Worm (Caenorhabditis elegans) whole organism, mixed stage, embryonic: Measurements from ENCODE around the gene dkc-1.

ENCODE experiments used
- ceh-43 ChIP-seq: fragments of 200-800 bp; sonication (Bioruptor generic); optimal IDR thresholded peaks from 2 replicates; lab custom pipeline; 2018; ENCODE audit warnings: mild to moderate bottlenecking, missing genetic modification characterization, moderate library complexity, missing compliant biosample characterization
- mep-1 ChIP-seq: fragments of 150-350 bp; optimal IDR thresholded peaks from 2 replicates; lab custom pipeline; 2017; ENCODE audit warnings: missing biosample characterization, missing genetic modification reagents, missing genetic modification characterization, inconsistent platforms
- nhr-2 ChIP-seq: fragments of 150-350 bp; optimal IDR thresholded peaks from 2 replicates; lab custom pipeline; 2014; ENCODE audit warnings: missing biosample characterization, missing genetic modification characterization
- nhr-28 ChIP-seq: fragments of 150-350 bp; optimal IDR thresholded peaks from 2 replicates; lab custom pipeline; 2014; ENCODE audit warnings: missing biosample characterization, missing genetic modification characterization
- pha-4 ChIP-seq: fragments of 150-350 bp; optimal IDR thresholded peaks from 2 replicates; lab custom pipeline; 2018; ENCODE audit warnings: missing biosample characterization, missing genetic modification reagents, missing genetic modification characterization
- snpc-4 ChIP-seq: fragments of 150-350 bp; optimal IDR thresholded peaks from 2 replicates; lab custom pipeline; 2014; ENCODE audit warnings: missing biosample characterization, missing genetic modification characterization
- sptf-1 ChIP-seq: sonication (generic microtip); optimal IDR thresholded peaks from 2 replicates; lab custom pipeline; 2017; ENCODE audit warnings: mild to moderate bottlenecking, missing genetic modification characterization, moderate library complexity, missing compliant biosample characterization
- tbx-8 ChIP-seq: fragments of 200-800 bp; sonication (Bioruptor generic); optimal IDR thresholded peaks from 2 replicates; lab custom pipeline; 2018; ENCODE audit warnings: mild to moderate bottlenecking, missing genetic modification characterization, moderate library complexity, missing compliant biosample characterization
- zip-8 ChIP-seq: fragments of 150-350 bp; optimal IDR thresholded peaks from 2 replicates; lab custom pipeline; 2014; ENCODE audit warnings: missing biosample characterization, missing genetic modification characterization

ce11 chrIII:10704499-10704898 lies 43.7 kb upstream of the dkc-1 start:
- TF ChIP-seq snpc-4 (no peak), tbx-8 (GFP tag; lab: Kevin White, UChicago) (no peak), ceh-43 (no peak), pha-4 (no peak), sptf-1 (no peak), mep-1 (tag; lab: Kevin White, UChicago) (no peak), nhr-2 (tag; lab: Kevin White, UChicago) (no peak), nhr-28 (tag; lab: Kevin White, UChicago) (no peak), zip-8 (tag; lab: Kevin White, UChicago) (no peak)
